Fruit fly (Drosophila melanogaster) whole organism, embryonic: Measurements from ENCODE around the gene Rbp4.

Source experiments
- Blimp-1 ChIP-seq: fragments of 200-800 bp; sonication (Bioruptor generic); optimal IDR thresholded peaks from 3 replicates; lab custom pipeline; 2018; ENCODE audit warnings: missing biosample characterization, missing genetic modification characterization, mild to moderate bottlenecking, moderate library complexity, missing genetic modification reagents
- CG12769 ChIP-seq: fragments of 200-800 bp; sonication (Bioruptor generic); optimal IDR thresholded peaks from 2 replicates; lab custom pipeline; 2019; ENCODE audit warnings: missing biosample characterization, mild to moderate bottlenecking, missing genetic modification characterization, moderate library complexity
- CG14050 ChIP-seq: fragments of 200-800 bp; sonication (Bioruptor generic); IDR thresholded peaks from 3 replicates; pipeline ENCODE4 v1.3.6; 2022; ENCODE audit warnings: missing biosample characterization, missing genetic modification characterization
- CG14667 ChIP-seq: fragments of 200-800 bp; sonication (Bioruptor generic); IDR thresholded peaks from 2 replicates; pipeline ENCODE4 v1.3.6; 2022; ENCODE audit warnings: missing biosample characterization, missing genetic modification characterization
- CG15601 ChIP-seq: fragments of 200-800 bp; sonication (Bioruptor generic); optimal IDR thresholded peaks from 3 replicates; lab custom pipeline; 2019; ENCODE audit warnings: missing biosample characterization, mild to moderate bottlenecking, missing genetic modification characterization, moderate library complexity
- CG17612 ChIP-seq: fragments of 200-800 bp; sonication (Bioruptor generic); IDR thresholded peaks from 2 replicates; pipeline ENCODE4 v1.3.6; 2022; ENCODE audit warnings: missing biosample characterization, missing genetic modification characterization
- CG18262 ChIP-seq: fragments of 200-800 bp; optimal IDR thresholded peaks from 3 replicates; lab custom pipeline; 2019; ENCODE audit warnings: missing biosample characterization, mild to moderate bottlenecking, missing genetic modification characterization, moderate library complexity
- CG2202 ChIP-seq: fragments of 200-800 bp; sonication (Bioruptor generic); optimal IDR thresholded peaks from 2 replicates; lab custom pipeline; 2018; ENCODE audit warnings: missing biosample characterization, mild to moderate bottlenecking, missing genetic modification characterization
- CG2712 ChIP-seq: fragments of 200-800 bp; optimal IDR thresholded peaks from 3 replicates; lab custom pipeline; 2019; ENCODE audit warnings: missing biosample characterization, mild to moderate bottlenecking, missing genetic modification characterization, moderate library complexity
- CG31365 ChIP-seq: fragments of 200-800 bp; sonication (Bioruptor generic); optimal IDR thresholded peaks from 2 replicates; lab custom pipeline; 2018; ENCODE audit warnings: missing biosample characterization, mild to moderate bottlenecking, missing genetic modification characterization
- CG32532 ChIP-seq: fragments of 200-800 bp; sonication (Bioruptor generic); IDR thresholded peaks from 2 replicates; pipeline ENCODE4 v1.3.6; 2022; ENCODE audit warnings: missing biosample characterization, missing genetic modification characterization
- CG34422 ChIP-seq: fragments of 200-800 bp; sonication (Bioruptor generic); IDR thresholded peaks from 3 replicates; pipeline ENCODE4 v1.3.6; 2022; ENCODE audit warnings: missing biosample characterization, missing genetic modification characterization
- CG4424 ChIP-seq: fragments of 200-800 bp; sonication (Bioruptor generic); optimal IDR thresholded peaks from 3 replicates; lab custom pipeline; 2016; ENCODE audit warnings: missing biosample characterization, missing genetic modification characterization
- CG8290 ChIP-seq, 3 experiments: fragments of 200-800 bp; sonication (Bioruptor generic); optimal IDR thresholded peaks; 2 replicates each; lab custom pipeline; 2016 to 2019; ENCODE audit warnings: missing biosample characterization in 3 of 3, missing genetic modification characterization in 3 of 3, mild to moderate bottlenecking in 2 of 3, moderate library complexity in 1 of 3
- CG9609 ChIP-seq: fragments of 200-800 bp; sonication (Bioruptor generic); optimal IDR thresholded peaks from 3 replicates; lab custom pipeline; 2016; ENCODE audit warnings: missing biosample characterization, missing genetic modification characterization
- Drgx ChIP-seq: fragments of 200-800 bp; sonication (Bioruptor generic); IDR thresholded peaks from 2 replicates; pipeline ENCODE4 v1.3.6; 2022; ENCODE audit warnings: missing biosample characterization, missing genetic modification characterization
- Ets65A ChIP-seq: fragments of 200-800 bp; sonication (Bioruptor generic); peaks from one replicate; lab custom pipeline; 2016; ENCODE audit warnings: missing biosample characterization, missing genetic modification characterization
- H2.0 ChIP-seq: fragments of 200-800 bp; sonication (Bioruptor generic); IDR thresholded peaks from 2 replicates; pipeline ENCODE4 v1.3.6; 2022; ENCODE audit warnings: missing biosample characterization, missing genetic modification characterization
- HmgZ ChIP-seq: fragments of 200-800 bp; sonication (Bioruptor generic); optimal IDR thresholded peaks from 2 replicates; lab custom pipeline; 2018; ENCODE audit warnings: missing biosample characterization, mild to moderate bottlenecking, missing genetic modification characterization
- Hsf ChIP-seq: fragments of 200-800 bp; sonication (Bioruptor generic); optimal IDR thresholded peaks from 3 replicates; lab custom pipeline; 2016; ENCODE audit warnings: missing biosample characterization, missing genetic modification characterization
- Mrtf ChIP-seq: fragments of 200-800 bp; sonication (Bioruptor generic); IDR thresholded peaks from 3 replicates; pipeline ENCODE4 v1.3.6; 2022; ENCODE audit warnings: missing biosample characterization, missing genetic modification characterization
- PHDP ChIP-seq: fragments of 200-800 bp; sonication (Bioruptor generic); optimal IDR thresholded peaks from 3 replicates; lab custom pipeline; 2018; ENCODE audit warnings: missing biosample characterization, mild to moderate bottlenecking, missing genetic modification characterization, moderate library complexity
- Taf1 ChIP-seq: fragments of 200-800 bp; sonication (Bioruptor generic); IDR thresholded peaks from 2 replicates; pipeline ENCODE4 v1.3.6; 2022; ENCODE audit warnings: missing biosample characterization, missing genetic modification characterization
- Usf ChIP-seq: fragments of 200-800 bp; sonication (Bioruptor generic); optimal IDR thresholded peaks from 2 replicates; lab custom pipeline; 2017; ENCODE audit warnings: missing genotype, missing biosample characterization, missing genetic modification characterization
- amos ChIP-seq: fragments of 200-800 bp; sonication (Bioruptor generic); IDR thresholded peaks from 2 replicates; pipeline ENCODE4 v1.3.6; 2022; ENCODE audit warnings: missing biosample characterization, missing genetic modification characterization; ENCODE audit not compliant: partially characterized antibody
- az2 ChIP-seq: fragments of 200-800 bp; sonication (Bioruptor generic); optimal IDR thresholded peaks from 3 replicates; lab custom pipeline; 2016; ENCODE audit warnings: missing biosample characterization, missing genetic modification characterization
- bigmax ChIP-seq: fragments of 200-800 bp; sonication (Bioruptor generic); optimal IDR thresholded peaks from 2 replicates; lab custom pipeline; 2018; ENCODE audit warnings: missing biosample characterization, mild to moderate bottlenecking, missing genetic modification characterization
- ci ChIP-seq: fragments of 200-800 bp; sonication (Bioruptor generic); IDR thresholded peaks from 3 replicates; pipeline ENCODE4 v1.3.6; 2022; ENCODE audit warnings: missing biosample characterization, missing genetic modification characterization
- croc ChIP-seq: fragments of 200-800 bp; sonication (Bioruptor generic); conservative IDR thresholded peaks from 3 replicates; pipeline ENCODE4 v1.3.6; 2022; ENCODE audit warnings: missing biosample characterization, missing genetic modification characterization
- dysf ChIP-seq: fragments of 200-800 bp; sonication (Bioruptor generic); IDR thresholded peaks from 3 replicates; pipeline ENCODE4 v1.3.6; 2022; ENCODE audit warnings: missing biosample characterization, missing genetic modification characterization
- ems ChIP-seq: fragments of 200-800 bp; sonication (Bioruptor generic); optimal IDR thresholded peaks from 3 replicates; lab custom pipeline; 2016; ENCODE audit warnings: missing biosample characterization, missing genetic modification characterization
- en ChIP-seq: fragments of 200-800 bp; sonication (Bioruptor generic); optimal IDR thresholded peaks from 2 replicates; lab custom pipeline; 2016; ENCODE audit warnings: missing biosample characterization, missing genetic modification characterization
- fd102C ChIP-seq: fragments of 200-800 bp; sonication (Bioruptor generic); optimal IDR thresholded peaks from 2 replicates; lab custom pipeline; 2018; ENCODE audit warnings: missing biosample characterization, mild to moderate bottlenecking, missing genetic modification characterization, moderate library complexity
- insv ChIP-seq, 2 experiments: fragments of 200-800 bp; sonication (Bioruptor generic); optimal IDR thresholded peaks; 3 replicates each; lab custom pipeline; 2016 to 2018; ENCODE audit warnings: missing biosample characterization in 2 of 2, missing genetic modification characterization in 2 of 2
- mam ChIP-seq: fragments of 200-800 bp; sonication (Bioruptor generic); optimal IDR thresholded peaks from 3 replicates; lab custom pipeline; 2016; ENCODE audit warnings: missing biosample characterization, missing genetic modification characterization
- pum ChIP-seq: fragments of 200-800 bp; sonication (Bioruptor generic); optimal IDR thresholded peaks from 2 replicates; lab custom pipeline; 2016; ENCODE audit warnings: missing biosample characterization, missing genetic modification characterization
- run ChIP-seq: fragments of 200-800 bp; sonication (Bioruptor generic); optimal IDR thresholded peaks from 3 replicates; lab custom pipeline; 2018; ENCODE audit warnings: missing biosample characterization, mild to moderate bottlenecking, missing genetic modification characterization
- sc ChIP-seq, 3 experiments: fragments of >200 bp in 2 of 3; fragments of 200-800 bp in 1 of 3; sonication (Bioruptor generic) in 1 of 3; optimal IDR thresholded peaks; 2 replicates in 2 of 3; 3 replicates in 1 of 3; lab custom pipeline; 2017; ENCODE audit warnings: mild to moderate bottlenecking in 1 of 3, missing biosample characterization in 1 of 3, missing genetic modification characterization in 1 of 3, missing genetic modification reagents in 1 of 3
- schlank ChIP-seq: fragments of 200-800 bp; sonication (Bioruptor generic); optimal IDR thresholded peaks from 2 replicates; lab custom pipeline; 2018; ENCODE audit warnings: missing biosample characterization, mild to moderate bottlenecking, missing genetic modification characterization
- sens ChIP-seq: fragments of 200-800 bp; sonication (Bioruptor generic); peaks from one replicate; lab custom pipeline; 2016; ENCODE audit warnings: missing biosample characterization, missing genetic modification characterization
- sqz ChIP-seq: fragments of 200-800 bp; sonication (Bioruptor generic); optimal IDR thresholded peaks from 3 replicates; lab custom pipeline; 2018; ENCODE audit warnings: missing biosample characterization, mild to moderate bottlenecking, missing genetic modification characterization
- yki ChIP-seq: fragments of >200 bp; optimal IDR thresholded peaks from 3 replicates; lab custom pipeline; 2018

Gene Rbp4

DNA sequence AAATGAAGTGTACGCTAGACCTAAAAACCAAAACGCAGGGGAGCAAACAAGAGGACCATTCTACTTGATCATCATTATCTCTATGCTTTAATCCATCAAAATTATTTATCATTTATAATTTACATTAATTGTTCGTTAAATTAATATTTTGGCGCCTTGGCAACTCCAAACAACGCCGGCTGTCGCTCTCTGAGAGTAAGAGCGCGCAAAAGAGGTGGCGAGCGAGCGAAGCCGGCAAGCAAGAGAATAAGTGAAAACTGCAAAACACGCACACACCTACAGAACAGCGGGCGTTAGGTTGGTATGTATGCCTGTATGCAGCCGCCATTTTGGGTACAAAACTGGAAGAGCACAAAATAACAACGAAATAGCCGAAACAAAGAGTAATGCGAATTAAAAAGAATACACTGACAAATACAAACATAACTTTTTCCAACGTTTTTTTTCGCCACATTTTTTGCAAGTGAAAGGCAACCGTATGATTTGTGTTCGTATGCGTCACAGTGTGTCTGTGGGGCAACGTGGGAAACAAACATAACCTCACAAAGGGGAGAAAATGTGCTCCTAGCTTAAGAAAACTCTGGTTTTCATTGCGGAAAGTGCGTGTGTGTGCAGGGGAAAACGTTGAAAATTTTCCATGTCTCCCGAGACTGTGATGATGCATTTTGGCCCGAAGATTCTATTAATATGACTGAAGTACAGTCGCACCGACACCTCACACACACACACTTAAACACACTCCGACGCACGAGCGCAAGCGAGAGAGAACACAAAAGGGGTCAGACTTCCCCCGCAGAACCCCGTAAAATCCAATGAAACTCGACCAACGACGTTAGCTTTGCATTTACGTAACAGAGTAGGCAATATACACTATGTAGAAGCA, 11.2 kb downstream of the Rbp4 start (continued):
- TF ChIP-seq ci (peak; percentile 70; the same call in 2 of the 3 replicates), Drgx (peak; percentile 55), sqz (GFP tag; lab: Kevin White, UChicago) (peak; percentile 14), CG31365 (tag; lab: Kevin White, UChicago) (peak; percentile 6), CG2712 (tag; lab: Kevin White, UChicago) (peak; percentile 62), H2.0 (GFP tag; lab: Robert Waterston, UW) (0 out of 2 replicates have a peak, but pooled peaks have one; percentile 10), ems (GFP tag; lab: Kevin White, UChicago) (peak; percentile 39), CG34422 (GFP tag; lab: Robert Waterston, UW) (peak; percentile 84; the same call in 1 of the 3 replicates), Taf1 (GFP tag; lab: Robert Waterston, UW) (no peak), az2 (GFP tag; lab: Kevin White, UChicago) (peak; percentile 22)

DNA sequence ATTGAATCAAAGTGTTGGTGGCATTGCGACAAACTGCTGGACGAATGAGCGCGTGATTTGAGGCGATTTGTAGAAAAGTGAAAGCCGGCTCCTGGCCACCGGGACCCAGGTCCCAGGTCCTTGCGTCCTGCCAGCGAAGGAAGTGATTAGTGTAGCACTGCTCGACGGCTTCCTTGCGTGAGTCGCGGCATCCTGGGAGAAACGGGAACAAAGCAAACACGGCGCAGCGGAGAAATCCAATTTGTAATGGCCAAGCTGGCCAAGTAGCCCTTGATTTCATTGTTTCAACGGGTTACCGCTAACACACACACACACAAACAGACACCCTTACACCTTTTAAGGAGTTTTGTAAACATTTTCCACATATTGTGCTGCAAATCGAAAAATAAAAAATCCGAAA, 24.6 kb downstream of the Rbp4 start, which contains the start of gene CG10841:
CG10841 (plus strand) TSS at position 301 of the 400 bp plus-strand sequence.
- no peak for TF ChIP-seq amos (GFP tag; lab: Robert Waterston, UW)
- no peak for TF ChIP-seq Usf (GFP tag; lab: Kevin White, UChicago)
- no peak for TF ChIP-seq run (tag; lab: Kevin White, UChicago)
- no peak for TF ChIP-seq dysf (GFP tag; lab: Robert Waterston, UW)
- no peak for TF ChIP-seq CG4424 (GFP tag; lab: Kevin White, UChicago)
- no peak for TF ChIP-seq CG2202 (tag; lab: Kevin White, UChicago)
- no peak for TF ChIP-seq CG9609
- no peak for TF ChIP-seq CG15601 (tag; lab: Kevin White, UChicago)
- no peak for TF ChIP-seq en (GFP tag; lab: Kevin White, UChicago)
- no peak for TF ChIP-seq PHDP (tag; lab: Kevin White, UChicago)
- TF ChIP-seq mam: no peak
- TF ChIP-seq insv (GFP tag; optimal IDR thresholded peaks at IDR 0.05; lab: Kevin White, UChicago): no peak

DNA sequence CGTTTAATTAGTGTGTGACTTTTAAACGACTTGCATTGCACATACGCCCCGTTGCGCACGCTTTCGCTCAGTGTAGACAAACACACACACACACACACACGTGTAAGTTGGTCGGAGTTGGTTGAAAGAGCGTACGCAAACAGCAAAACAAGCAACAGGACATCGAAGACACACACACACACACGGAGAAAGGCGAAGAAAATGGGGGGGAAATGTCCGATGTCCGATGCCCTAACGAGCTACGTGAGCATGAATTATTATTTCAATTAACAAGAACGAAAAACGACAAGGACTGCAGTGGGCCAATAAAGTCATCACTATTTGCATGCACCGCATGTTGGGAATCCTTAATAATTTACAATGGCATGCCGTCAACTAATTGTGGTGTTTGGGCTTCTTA, 39.0 kb downstream of the Rbp4 start:
- TF ChIP-seq Ets65A (peak; percentile 92), HmgZ (tag; lab: Kevin White, UChicago) (no peak)

DNA sequence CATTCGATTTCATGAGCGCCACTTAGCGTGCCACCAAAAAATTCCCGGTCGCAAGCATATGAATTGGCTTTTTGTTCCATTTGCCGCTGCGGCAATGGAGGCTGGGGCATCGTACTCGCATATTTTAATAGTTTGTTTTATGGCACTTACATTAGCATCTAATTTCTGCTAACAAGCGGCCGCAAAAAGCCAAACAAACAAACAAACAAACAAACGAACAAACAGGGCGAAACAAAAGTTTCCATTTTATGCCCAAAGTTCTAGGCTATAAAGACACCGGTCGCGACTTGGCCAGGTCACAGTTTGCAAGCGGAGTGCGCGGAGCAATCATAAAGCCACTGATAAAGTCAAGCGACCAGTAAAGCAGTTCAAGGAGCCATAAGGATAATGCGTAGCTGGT, 40.6 kb downstream of the Rbp4 start, which contains the start of gene CG9269:
CG9269 (plus strand) TSS at position 301 of the 400 bp plus-strand sequence.
- TF ChIP-seq Hsf (GFP tag; lab: Kevin White, UChicago) (no peak), Blimp-1 (GFP tag; lab: Kevin White, UChicago) (no peak), CG32532 (GFP tag; lab: Robert Waterston, UW) (no peak), bigmax (GFP tag; lab: Kevin White, UChicago) (no peak)

DNA sequence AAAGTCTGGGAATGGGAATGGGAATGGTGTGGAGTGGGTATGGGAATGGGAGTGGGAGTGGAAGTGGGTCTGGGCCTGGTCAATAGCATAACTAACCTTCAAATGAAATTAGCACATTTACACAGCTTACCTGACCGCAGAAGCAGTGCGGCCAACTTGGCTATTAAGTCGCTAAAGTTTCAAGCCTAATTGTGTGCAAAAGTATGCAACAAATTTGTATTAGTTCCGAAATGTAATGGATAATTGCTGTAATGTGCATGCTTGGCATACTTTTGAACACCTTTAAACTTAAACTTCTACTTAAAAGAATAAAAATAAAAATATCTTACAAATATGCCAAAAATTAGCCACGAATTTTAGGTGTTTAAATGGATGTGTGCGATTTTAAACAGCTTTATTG, 41.2 kb downstream of the Rbp4 start:
- no peak for TF ChIP-seq CG4424 (GFP tag; lab: Kevin White, UChicago)
- no peak for TF ChIP-seq yki
- peak; percentile 83 for TF ChIP-seq CG12769
- no peak for TF ChIP-seq CG14050
- TF ChIP-seq Mrtf (GFP tag; lab: Robert Waterston, UW): 0 out of 3 replicates have a peak, but pooled peaks have one; percentile 23
- TF ChIP-seq sc (optimal IDR thresholded peaks at IDR 0.05; lab: Kevin White, UChicago): no peak
- TF ChIP-seq sc (GFP tag; optimal IDR thresholded peaks at IDR 0.05; lab: Kevin White, UChicago): no peak
- no peak for TF ChIP-seq CG14667 (GFP tag; lab: Robert Waterston, UW)
- TF ChIP-seq fd102C (GFP tag; lab: Kevin White, UChicago): no peak
- no peak for TF ChIP-seq CG18262 (tag; lab: Kevin White, UChicago)
- TF ChIP-seq sens (GFP tag; lab: Kevin White, UChicago): peak; percentile 30
- no peak for TF ChIP-seq pum (GFP tag; lab: Kevin White, UChicago)
- peak; percentile 82; the same call in 1 of the 2 replicates for TF ChIP-seq CG17612
- no peak for TF ChIP-seq croc (GFP tag; lab: Robert Waterston, UW)
- peak; percentile 75 for TF ChIP-seq CG8290 (GFP tag; optimal IDR thresholded peaks at IDR 0.05; lab: Kevin White, UChicago)
- peak in 1 of 2 experiments; percentile 85 for TF ChIP-seq CG8290 (tag; optimal IDR thresholded peaks at IDR 0.05; lab: Kevin White, UChicago)
- TF ChIP-seq schlank (tag; lab: Kevin White, UChicago): no peak
